Worm (Caenorhabditis elegans) whole organism, young adult: ENCODE results near the gene C16C8.7.

ENCODE experiments used
- ama-1 ChIP-seq, 3 experiments: fragments of 150-350 bp in 1 of 3; sonication (generic microtip) in 2 of 3; optimal IDR thresholded peaks; 2 replicates each; lab custom pipeline; 2014 to 2018; ENCODE audit warnings: missing biosample characterization in 2 of 3, missing genetic modification characterization in 2 of 3, missing genetic modification reagents in 2 of 3
- aptf-2 ChIP-seq: fragments of 200-800 bp; sonication (Bioruptor generic); conservative IDR thresholded peaks from 2 replicates; pipeline ENCODE4 v1.3.6; 2022; ENCODE audit warnings: missing genetic modification reagents, missing genetic modification characterization, missing compliant biosample characterization
- egl-44 ChIP-seq: fragments of 200-800 bp; sonication (Bioruptor generic); IDR thresholded peaks from 2 replicates; pipeline ENCODE4 v1.3.6; 2022; ENCODE audit warnings: missing genetic modification reagents, missing genetic modification characterization, missing compliant biosample characterization
- lir-1 ChIP-seq: fragments of 200-800 bp; sonication (Bioruptor generic); conservative IDR thresholded peaks from 2 replicates; pipeline ENCODE4 v1.3.6; 2022; ENCODE audit warnings: missing genetic modification reagents, missing genetic modification characterization, missing compliant biosample characterization
- unc-62 ChIP-seq: fragments of 150-350 bp; optimal IDR thresholded peaks from 2 replicates; lab custom pipeline; 2014; ENCODE audit warnings: missing biosample characterization, missing genetic modification reagents, missing genetic modification characterization
- zfh-2 ChIP-seq: fragments of 200-800 bp; sonication (Bioruptor generic); conservative IDR thresholded peaks from 2 replicates; pipeline ENCODE4 v1.3.6; 2022; ENCODE audit warnings: missing genetic modification reagents, missing genetic modification characterization, missing compliant biosample characterization
- ztf-18 ChIP-seq: sonication (generic microtip); optimal IDR thresholded peaks from 2 replicates; lab custom pipeline; 2016; ENCODE audit warnings: missing genotype, mild to moderate bottlenecking, missing genetic modification characterization, missing compliant biosample characterization

DNA sequence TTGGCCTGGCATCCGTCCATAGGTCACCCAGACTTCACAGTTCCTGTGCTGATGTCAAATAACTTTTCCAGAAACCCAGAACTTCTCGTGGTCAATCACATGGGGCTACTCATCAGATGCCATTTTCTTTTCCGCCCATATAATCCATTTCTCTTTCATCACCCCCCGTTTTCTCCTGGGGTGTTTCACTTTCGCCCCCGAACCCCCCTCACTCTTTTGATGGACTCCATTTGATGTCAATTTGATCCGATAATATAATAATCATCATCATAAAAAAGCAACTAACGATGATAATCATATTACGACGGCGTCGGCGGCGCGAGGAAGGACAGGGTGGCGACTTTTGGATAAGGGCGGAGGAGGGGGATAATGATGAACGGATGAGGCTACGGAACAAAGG, 21.7 kb downstream of the C16C8.7 start:
- no peak for TF ChIP-seq ztf-18 (tag; lab: Kevin White, UChicago)
- no peak for TF ChIP-seq egl-44 (GFP tag; lab: Robert Waterston, UW)
- TF ChIP-seq zfh-2 (GFP tag; lab: Robert Waterston, UW): no peak
- TF ChIP-seq ama-1 (optimal IDR thresholded peaks at IDR 0.05; lab: Kevin White, UChicago): no peak
- TF ChIP-seq ama-1 (GFP tag; optimal IDR thresholded peaks at IDR 0.05; lab: Kevin White, UChicago): no peak
- no peak for TF ChIP-seq unc-62 (GFP tag; lab: Kevin White, UChicago)
- TF ChIP-seq aptf-2 (GFP tag; lab: Robert Waterston, UW): no peak
- no peak for TF ChIP-seq lir-1
